Worm (Caenorhabditis elegans): ENCODE results near the gene F39B3.3.
"Not testable (repeated sequence)": the region's sequence is repeated elsewhere in the genome, so short reads cannot be mapped to it uniquely, and the experiment has no call there.

- TF ChIP-seq ets-7 (tag; optimal IDR thresholded peaks at IDR 0.05); tbx-11 (GFP tag; IDR thresholded peaks at IDR 0.05); ama-1 (optimal IDR thresholded peaks at IDR 0.05); tra-4 (tag; optimal IDR thresholded peaks at IDR 0.05); flt-1 (GFP tag; IDR thresholded peaks at IDR 0.05); F13C5.2 (tag; optimal IDR thresholded peaks at IDR 0.05); hmg-4 (GFP tag; optimal IDR thresholded peaks at IDR 0.05); scrt-1 (GFP tag; IDR thresholded peaks at IDR 0.05); B0310.2 (tag; optimal IDR thresholded peaks at IDR 0.05); hnd-1 (tag; optimal IDR thresholded peaks at IDR 0.05); tbx-37 (GFP tag; conservative IDR thresholded peaks at IDR 0.05); ceh-36 (tag; optimal IDR thresholded peaks at IDR 0.05); hmbx-1 (tag; optimal IDR thresholded peaks at IDR 0.05): not testable (repeated sequence)
These were observed at the start of gene F39B3.3 for ce11 chrX:17579011-17579410.

All from whole organism, early embryonic.